Worm (Caenorhabditis elegans) whole organism, L1 larva: ENCODE data around the gene htz-1.

Source experiments
- C04F5.9 ChIP-seq: sonication (generic microtip); optimal IDR thresholded peaks from 2 replicates; lab custom pipeline; 2016; ENCODE audit warnings: missing genetic modification characterization, missing compliant biosample characterization
- C34B4.2 ChIP-seq: sonication (generic microtip); optimal IDR thresholded peaks from 2 replicates; lab custom pipeline; 2017; ENCODE audit warnings: mild to moderate bottlenecking, missing genetic modification characterization, missing compliant biosample characterization
- F16B12.6 ChIP-seq: fragments of 150-350 bp; optimal IDR thresholded peaks from 2 replicates; lab custom pipeline; 2014; ENCODE audit warnings: missing biosample characterization, missing genetic modification characterization
- Y116A8C.19 ChIP-seq: sonication (generic microtip); optimal IDR thresholded peaks from 2 replicates; lab custom pipeline; 2016; ENCODE audit warnings: missing compliant biosample characterization, missing genetic modification characterization, borderline replicate concordance
- aha-1 ChIP-seq: fragments of 150-350 bp; optimal IDR thresholded peaks from 2 replicates; lab custom pipeline; 2014; ENCODE audit warnings: missing biosample characterization, missing genetic modification characterization
- alr-1 ChIP-seq: fragments of 200-800 bp; sonication (Bioruptor generic); optimal IDR thresholded peaks from 2 replicates; lab custom pipeline; 2018; ENCODE audit warnings: borderline replicate concordance, mild to moderate bottlenecking, missing genetic modification characterization, missing compliant biosample characterization
- aly-2 ChIP-seq: fragments of 150-350 bp; optimal IDR thresholded peaks from 2 replicates; lab custom pipeline; 2014; ENCODE audit warnings: missing biosample characterization, missing genetic modification characterization
- blmp-1 ChIP-seq: fragments of 150-350 bp; optimal IDR thresholded peaks from 2 replicates; lab custom pipeline; 2014; ENCODE audit warnings: missing biosample characterization, missing genetic modification characterization
- ceh-63 ChIP-seq: fragments of 200-800 bp; sonication (Bioruptor generic); optimal IDR thresholded peaks from 2 replicates; lab custom pipeline; 2018; ENCODE audit warnings: mild to moderate bottlenecking, missing genetic modification characterization, missing compliant biosample characterization
- ceh-8 ChIP-seq: fragments of 200-800 bp; sonication (Bioruptor generic); optimal IDR thresholded peaks from 2 replicates; lab custom pipeline; 2018; ENCODE audit warnings: mild to moderate bottlenecking, missing genetic modification characterization, moderate library complexity, missing compliant biosample characterization
- ceh-82 ChIP-seq, 3 experiments: fragments of 150-350 bp in 1 of 3; sonication (generic microtip) in 2 of 3; optimal IDR thresholded peaks; 2 replicates each; lab custom pipeline; 2014 to 2017; ENCODE audit warnings: missing biosample characterization in 3 of 3, missing genetic modification characterization in 3 of 3
- ceh-90 ChIP-seq: sonication (generic microtip); optimal IDR thresholded peaks from 2 replicates; lab custom pipeline; 2016; ENCODE audit warnings: missing genetic modification characterization, missing compliant biosample characterization
- ces-1 ChIP-seq: fragments of 150-350 bp; optimal IDR thresholded peaks from 2 replicates; lab custom pipeline; 2014; ENCODE audit warnings: missing biosample characterization, missing genetic modification reagents, missing genetic modification characterization
- dpl-1 ChIP-seq, 3 experiments: fragments of 150-350 bp in 2 of 3; sonication (generic microtip) in 1 of 3; optimal IDR thresholded peaks; 2 replicates each; lab custom pipeline; 2014 to 2017; ENCODE audit warnings: missing biosample characterization in 3 of 3, missing genetic modification characterization in 3 of 3, missing genetic modification reagents in 3 of 3
- elt-3 ChIP-seq, 6 experiments: fragments of 150-350 bp in 1 of 6; sonication (generic microtip); optimal IDR thresholded peaks; 2 replicates each; lab custom pipeline; 2017 to 2018; ENCODE audit warnings: missing biosample characterization in 6 of 6, missing genetic modification characterization in 6 of 6, inconsistent platforms in 1 of 6
- ets-5 ChIP-seq: fragments of 200-800 bp; sonication (Bioruptor generic); IDR thresholded peaks from 2 replicates; pipeline ENCODE4 v1.3.6; 2022; ENCODE audit warnings: missing genetic modification characterization, missing compliant biosample characterization
- fkh-10 ChIP-seq: sonication (generic microtip); optimal IDR thresholded peaks from 2 replicates; lab custom pipeline; 2017; ENCODE audit warnings: missing biosample characterization, missing genetic modification reagents, missing genetic modification characterization
- fkh-4 ChIP-seq: sonication (generic microtip); optimal IDR thresholded peaks from 2 replicates; lab custom pipeline; 2016; ENCODE audit warnings: missing compliant biosample characterization, missing genetic modification characterization, borderline replicate concordance
- fkh-8 ChIP-seq: sonication (generic microtip); optimal IDR thresholded peaks from 2 replicates; lab custom pipeline; 2016; ENCODE audit warnings: mild to moderate bottlenecking, missing genetic modification characterization, missing compliant biosample characterization
- grh-1 ChIP-seq: fragments of 200-800 bp; sonication (Bioruptor generic); IDR thresholded peaks from 2 replicates; pipeline ENCODE4 v1.3.6; 2022; ENCODE audit warnings: missing genetic modification reagents, missing genetic modification characterization, missing compliant biosample characterization
- hpl-2 ChIP-seq: fragments of 150-350 bp; optimal IDR thresholded peaks from 2 replicates; lab custom pipeline; 2014; ENCODE audit warnings: missing biosample characterization, missing genetic modification reagents, missing genetic modification characterization
- irx-1 ChIP-seq: sonication (generic microtip); optimal IDR thresholded peaks from 2 replicates; lab custom pipeline; 2016; ENCODE audit warnings: missing genetic modification characterization, missing compliant biosample characterization
- isw-1 ChIP-seq: fragments of 200-800 bp; sonication (Bioruptor generic); IDR thresholded peaks from 2 replicates; pipeline ENCODE4 v1.3.6; 2022; ENCODE audit warnings: missing genetic modification characterization, missing compliant biosample characterization
- lin-13 ChIP-seq: fragments of 150-350 bp; optimal IDR thresholded peaks from 2 replicates; lab custom pipeline; 2014; ENCODE audit warnings: missing biosample characterization, missing genetic modification reagents, missing genetic modification characterization
- lin-15B ChIP-seq: fragments of 150-350 bp; sonication (generic microtip); optimal IDR thresholded peaks from 3 replicates; lab custom pipeline; 2014; ENCODE audit warnings: missing biosample characterization, missing genetic modification characterization
- lin-35 ChIP-seq, 2 experiments: fragments of 150-350 bp; optimal IDR thresholded peaks; 2 replicates each; lab custom pipeline; 2014; ENCODE audit warnings: missing biosample characterization in 2 of 2, missing genetic modification characterization in 2 of 2, missing genetic modification reagents in 2 of 2
- lir-3 ChIP-seq: sonication (generic microtip); optimal IDR thresholded peaks from 2 replicates; lab custom pipeline; 2016; ENCODE audit warnings: mild to moderate bottlenecking, missing genetic modification characterization, moderate library complexity, missing compliant biosample characterization; ENCODE audit not compliant: poor library complexity
- lsy-2 ChIP-seq, 2 experiments: fragments of 150-350 bp; optimal IDR thresholded peaks; 2 replicates each; lab custom pipeline; 2014; ENCODE audit warnings: missing biosample characterization in 2 of 2, missing genetic modification characterization in 2 of 2
- mdl-1 ChIP-seq, 2 experiments: fragments of 150-350 bp; optimal IDR thresholded peaks; 2 replicates each; lab custom pipeline; 2014 to 2017; ENCODE audit warnings: missing biosample characterization in 2 of 2, missing genetic modification characterization in 2 of 2, inconsistent platforms in 1 of 2
- mef-2 ChIP-seq: fragments of 150-350 bp; optimal IDR thresholded peaks from 2 replicates; lab custom pipeline; 2014; ENCODE audit warnings: missing biosample characterization, missing genetic modification characterization
- mep-1 ChIP-seq: fragments of 150-350 bp; optimal IDR thresholded peaks from 2 replicates; lab custom pipeline; 2014; ENCODE audit warnings: missing biosample characterization, missing genetic modification characterization
- nhr-11 ChIP-seq: fragments of 150-350 bp; optimal IDR thresholded peaks from 2 replicates; lab custom pipeline; 2014; ENCODE audit warnings: missing biosample characterization, missing genetic modification characterization
- nhr-19 ChIP-seq: fragments of 200-800 bp; sonication (Bioruptor generic); conservative IDR thresholded peaks from 2 replicates; pipeline ENCODE4 v1.3.6; 2022; ENCODE audit warnings: missing genetic modification characterization, missing compliant biosample characterization
- nhr-237 ChIP-seq: fragments of 150-350 bp; optimal IDR thresholded peaks from 2 replicates; lab custom pipeline; 2014; ENCODE audit warnings: missing biosample characterization, missing genetic modification characterization
- nhr-28 ChIP-seq: fragments of 150-350 bp; optimal IDR thresholded peaks from 2 replicates; lab custom pipeline; 2014; ENCODE audit warnings: missing biosample characterization, missing genetic modification characterization
- nhr-47 ChIP-seq: sonication (generic microtip); optimal IDR thresholded peaks from 2 replicates; lab custom pipeline; 2016; ENCODE audit warnings: mild to moderate bottlenecking, missing genetic modification characterization, moderate library complexity, missing compliant biosample characterization
- nhr-76 ChIP-seq: sonication (generic microtip); optimal IDR thresholded peaks from 2 replicates; lab custom pipeline; 2017; ENCODE audit warnings: missing biosample characterization, missing genetic modification characterization
- nhr-77 ChIP-seq: fragments of 150-350 bp; optimal IDR thresholded peaks from 2 replicates; lab custom pipeline; 2014; ENCODE audit warnings: missing biosample characterization, missing genetic modification characterization
- nhr-85 ChIP-seq: sonication (generic microtip); peaks from one replicate; lab custom pipeline; 2016; ENCODE audit warnings: missing genetic modification characterization, inconsistent platforms, missing compliant biosample characterization
- nhr-90 ChIP-seq: sonication (generic microtip); optimal IDR thresholded peaks from 2 replicates; lab custom pipeline; 2016; ENCODE audit warnings: mild to moderate bottlenecking, missing genetic modification characterization, missing compliant biosample characterization; ENCODE audit not compliant: poor library complexity
- pax-3 ChIP-seq: fragments of 200-800 bp; sonication (Bioruptor generic); optimal IDR thresholded peaks from 2 replicates; lab custom pipeline; 2018; ENCODE audit warnings: mild to moderate bottlenecking, missing genetic modification characterization, moderate library complexity, missing compliant biosample characterization
- skn-1 ChIP-seq: fragments of 150-350 bp; optimal IDR thresholded peaks from 2 replicates; lab custom pipeline; 2014; ENCODE audit warnings: missing biosample characterization, missing genetic modification characterization
- snpc-4 ChIP-seq: fragments of 150-350 bp; optimal IDR thresholded peaks from 2 replicates; lab custom pipeline; 2014; ENCODE audit warnings: missing biosample characterization, missing genetic modification characterization
- sup-37 ChIP-seq: fragments of 200-800 bp; sonication (Bioruptor generic); optimal IDR thresholded peaks from 2 replicates; lab custom pipeline; 2018; ENCODE audit warnings: mild to moderate bottlenecking, missing genetic modification characterization, missing compliant biosample characterization
- swsn-7 ChIP-seq: sonication (generic microtip); optimal IDR thresholded peaks from 2 replicates; lab custom pipeline; 2016; ENCODE audit warnings: missing genetic modification characterization, missing compliant biosample characterization
- tbx-2 ChIP-seq: sonication (generic microtip); optimal IDR thresholded peaks from 2 replicates; lab custom pipeline; 2016; ENCODE audit warnings: missing genetic modification characterization, missing compliant biosample characterization
- tlp-1 ChIP-seq: fragments of 150-350 bp; optimal IDR thresholded peaks from 2 replicates; lab custom pipeline; 2014; ENCODE audit warnings: missing biosample characterization, missing genetic modification characterization
- unc-130 ChIP-seq: fragments of 150-350 bp; optimal IDR thresholded peaks from 2 replicates; lab custom pipeline; 2017; ENCODE audit warnings: missing biosample characterization, missing genetic modification characterization, inconsistent platforms
- unc-30 ChIP-seq: sonication (generic microtip); optimal IDR thresholded peaks from 2 replicates; lab custom pipeline; 2017; ENCODE audit warnings: missing biosample characterization, missing genetic modification characterization
- unc-62 ChIP-seq: fragments of 150-350 bp; optimal IDR thresholded peaks from 2 replicates; lab custom pipeline; 2014; ENCODE audit warnings: missing biosample characterization, missing genetic modification reagents, missing genetic modification characterization
- unc-86 ChIP-seq: sonication (generic microtip); optimal IDR thresholded peaks from 2 replicates; lab custom pipeline; 2016; ENCODE audit warnings: missing genetic modification characterization, missing compliant biosample characterization
- unc-98 ChIP-seq: fragments of 200-800 bp; sonication (Bioruptor generic); IDR thresholded peaks from 2 replicates; pipeline ENCODE4 v1.3.6; 2022; ENCODE audit warnings: missing genetic modification characterization, missing compliant biosample characterization
- vab-15 ChIP-seq: sonication (generic microtip); optimal IDR thresholded peaks from 2 replicates; lab custom pipeline; 2017; ENCODE audit warnings: missing genotype, mild to moderate bottlenecking, missing genetic modification characterization, missing compliant biosample characterization
- zip-4 ChIP-seq: fragments of 200-800 bp; sonication (Bioruptor generic); optimal IDR thresholded peaks from 2 replicates; lab custom pipeline; 2018; ENCODE audit warnings: mild to moderate bottlenecking, missing genetic modification characterization, moderate library complexity, missing compliant biosample characterization
- ztf-4 ChIP-seq: fragments of 150-350 bp; optimal IDR thresholded peaks from 2 replicates; lab custom pipeline; 2014; ENCODE audit warnings: missing biosample characterization, missing genetic modification characterization

The htz-1 gene

ce11 chrIV:4398420-4398819, 47.6 kb upstream of the htz-1 start:
- TF ChIP-seq fkh-8 = no peak
- TF ChIP-seq ztf-4 (tag; lab: Kevin White, UChicago) = peak; percentile 26
- TF ChIP-seq fkh-4 (tag; lab: Kevin White, UChicago) = no peak
- TF ChIP-seq fkh-10 (GFP tag; lab: Kevin White, UChicago) = no peak
- TF ChIP-seq mef-2 (tag; lab: Kevin White, UChicago) = no peak
- TF ChIP-seq mep-1 (tag; lab: Kevin White, UChicago) = no peak
- no peak for TF ChIP-seq unc-130 (tag; lab: Kevin White, UChicago)
- TF ChIP-seq unc-98 (GFP tag; lab: Robert Waterston, UW) = no peak
- TF ChIP-seq nhr-11 = no peak
- TF ChIP-seq elt-3 (tag; optimal IDR thresholded peaks at IDR 0.05; lab: Kevin White, UChicago) = no peak
- no peak for TF ChIP-seq vab-15
- TF ChIP-seq alr-1 (tag; lab: Kevin White, UChicago) = no peak
- no peak for TF ChIP-seq ceh-8 (GFP tag; lab: Kevin White, UChicago)
- TF ChIP-seq tbx-2 (tag; lab: Kevin White, UChicago) = no peak
- no peak for TF ChIP-seq swsn-7 (tag; lab: Kevin White, UChicago)
- no peak for TF ChIP-seq nhr-90 (tag; lab: Kevin White, UChicago)
- TF ChIP-seq unc-62 (GFP tag; lab: Kevin White, UChicago) = no peak
- TF ChIP-seq blmp-1 = peak; percentile 86
- no peak for TF ChIP-seq unc-86 (tag; lab: Kevin White, UChicago)
- no peak for TF ChIP-seq C34B4.2 (tag; lab: Kevin White, UChicago)
- no peak for TF ChIP-seq nhr-76
- no peak for TF ChIP-seq ces-1 (GFP tag; lab: Kevin White, UChicago)
- TF ChIP-seq ceh-90 (tag; lab: Kevin White, UChicago) = no peak
- TF ChIP-seq unc-30 (tag; lab: Kevin White, UChicago) = no peak
- TF ChIP-seq F16B12.6 (tag; lab: Kevin White, UChicago) = no peak
- TF ChIP-seq pax-3 (tag; lab: Kevin White, UChicago) = no peak
- no peak for TF ChIP-seq mdl-1 (tag; optimal IDR thresholded peaks at IDR 0.05; lab: Kevin White, UChicago)
- TF ChIP-seq lir-3 (tag; lab: Kevin White, UChicago) = no peak
- no peak for TF ChIP-seq nhr-19 (GFP tag; lab: Robert Waterston, UW)
- no peak for TF ChIP-seq ceh-63
- no peak for TF ChIP-seq ets-5 (GFP tag; lab: Robert Waterston, UW)
- TF ChIP-seq sup-37 (GFP tag; lab: Kevin White, UChicago) = no peak
- peak; percentile 7 for TF ChIP-seq skn-1 (tag; lab: Kevin White, UChicago)
- TF ChIP-seq nhr-28 = no peak
- peak in 1 of 2 experiments; percentile 27 for TF ChIP-seq lsy-2 (tag; optimal IDR thresholded peaks at IDR 0.05; lab: Kevin White, UChicago)
- TF ChIP-seq aha-1 (tag; lab: Kevin White, UChicago) = no peak
- peak; percentile 16 for TF ChIP-seq nhr-47
- TF ChIP-seq aly-2 (tag; lab: Kevin White, UChicago) = no peak
- TF ChIP-seq irx-1 = no peak
- no peak for TF ChIP-seq Y116A8C.19 (tag; lab: Kevin White, UChicago)
- no peak for TF ChIP-seq snpc-4 (tag; lab: Kevin White, UChicago)
- no peak for TF ChIP-seq lin-15B (tag; lab: Kevin White, UChicago)
- TF ChIP-seq hpl-2 = no peak
- no peak for TF ChIP-seq dpl-1 (GFP tag; optimal IDR thresholded peaks at IDR 0.05; lab: Kevin White, UChicago)
- no peak for TF ChIP-seq ceh-82 (tag; optimal IDR thresholded peaks at IDR 0.05; lab: Kevin White, UChicago)
- no peak for TF ChIP-seq C04F5.9 (tag; lab: Kevin White, UChicago)
- TF ChIP-seq zip-4 (GFP tag; lab: Kevin White, UChicago) = no peak
- peak in 1 of 2 experiments; percentile 12 for TF ChIP-seq lin-35 (GFP tag; optimal IDR thresholded peaks at IDR 0.05; lab: Kevin White, UChicago)
- no peak for TF ChIP-seq tlp-1 (tag; lab: Kevin White, UChicago)
- TF ChIP-seq lin-13 (GFP tag; lab: Kevin White, UChicago) = no peak
- no peak for TF ChIP-seq nhr-77 (tag; lab: Kevin White, UChicago)
- TF ChIP-seq isw-1 (GFP tag; lab: Robert Waterston, UW) = no peak
- TF ChIP-seq nhr-237 (tag; lab: Kevin White, UChicago) = no peak
- TF ChIP-seq grh-1 (GFP tag; lab: Robert Waterston, UW) = no peak
- peak; percentile 35 for TF ChIP-seq nhr-85
